Worm (Caenorhabditis elegans) whole organism, mixed stage, embryonic: ENCODE data around the gene F44E2.6.

Source experiments
- M03D4.4 ChIP-seq: sonication (generic microtip); optimal IDR thresholded peaks from 2 replicates; lab custom pipeline; 2017; ENCODE audit warnings: mild to moderate bottlenecking, missing genetic modification characterization, missing compliant biosample characterization
- bed-3 ChIP-seq: fragments of 200-800 bp; sonication (Bioruptor generic); optimal IDR thresholded peaks from 3 replicates; lab custom pipeline; 2018; ENCODE audit warnings: mild to moderate bottlenecking, missing genetic modification characterization, moderate library complexity, missing compliant biosample characterization
- blmp-1 ChIP-seq: fragments of 150-350 bp; optimal IDR thresholded peaks from 2 replicates; lab custom pipeline; 2014; ENCODE audit warnings: missing biosample characterization, missing genetic modification characterization
- ceh-39 ChIP-seq: fragments of 150-350 bp; optimal IDR thresholded peaks from 2 replicates; lab custom pipeline; 2014; ENCODE audit warnings: missing biosample characterization, missing genetic modification characterization
- ceh-43 ChIP-seq: fragments of 200-800 bp; sonication (Bioruptor generic); optimal IDR thresholded peaks from 2 replicates; lab custom pipeline; 2018; ENCODE audit warnings: mild to moderate bottlenecking, missing genetic modification characterization, moderate library complexity, missing compliant biosample characterization
- ceh-83 ChIP-seq: fragments of 200-800 bp; sonication (Bioruptor generic); optimal IDR thresholded peaks from 2 replicates; lab custom pipeline; 2018; ENCODE audit warnings: mild to moderate bottlenecking, missing genetic modification characterization, missing compliant biosample characterization
- ces-1 ChIP-seq: fragments of 150-350 bp; optimal IDR thresholded peaks from 2 replicates; lab custom pipeline; 2014; ENCODE audit warnings: missing biosample characterization, missing genetic modification reagents, missing genetic modification characterization
- cnd-1 ChIP-seq: fragments of 200-800 bp; sonication (Bioruptor generic); optimal IDR thresholded peaks from 2 replicates; lab custom pipeline; 2018; ENCODE audit warnings: mild to moderate bottlenecking, missing genetic modification characterization, missing compliant biosample characterization
- drap-1 ChIP-seq: fragments of 200-800 bp; sonication (Bioruptor generic); optimal IDR thresholded peaks from 3 replicates; lab custom pipeline; 2018; ENCODE audit warnings: mild to moderate bottlenecking, missing genetic modification characterization, missing compliant biosample characterization
- elt-1 ChIP-seq: sonication (generic microtip); optimal IDR thresholded peaks from 2 replicates; lab custom pipeline; 2017; ENCODE audit warnings: missing genetic modification characterization, mild to moderate bottlenecking, missing compliant biosample characterization, antibody characterized with exemption, moderate library complexity, borderline replicate concordance; ENCODE audit not compliant: insufficient read depth
- elt-3 ChIP-seq: fragments of 150-350 bp; optimal IDR thresholded peaks from 2 replicates; lab custom pipeline; 2014; ENCODE audit warnings: missing biosample characterization, missing genetic modification characterization
- flh-1 ChIP-seq: fragments of 200-800 bp; sonication (Bioruptor generic); optimal IDR thresholded peaks from 2 replicates; lab custom pipeline; 2018; ENCODE audit warnings: mild to moderate bottlenecking, missing genetic modification characterization, moderate library complexity, missing compliant biosample characterization
- ham-2 ChIP-seq: fragments of 200-800 bp; sonication (Bioruptor generic); optimal IDR thresholded peaks from 2 replicates; lab custom pipeline; 2018; ENCODE audit warnings: mild to moderate bottlenecking, missing genetic modification characterization, missing compliant biosample characterization
- hlh-1 ChIP-seq: fragments of 150-350 bp; optimal IDR thresholded peaks from 2 replicates; lab custom pipeline; 2014; ENCODE audit warnings: missing biosample characterization, missing genetic modification reagents, missing genetic modification characterization
- lin-13 ChIP-seq: fragments of 150-350 bp; optimal IDR thresholded peaks from 2 replicates; lab custom pipeline; 2014; ENCODE audit warnings: missing biosample characterization, missing genetic modification characterization
- lin-32 ChIP-seq: fragments of 200-800 bp; sonication (Bioruptor generic); optimal IDR thresholded peaks from 2 replicates; lab custom pipeline; 2018; ENCODE audit warnings: mild to moderate bottlenecking, missing genetic modification characterization, missing compliant biosample characterization
- lsy-2 ChIP-seq: fragments of 150-350 bp; optimal IDR thresholded peaks from 2 replicates; lab custom pipeline; 2014; ENCODE audit warnings: missing biosample characterization, missing genetic modification characterization
- mab-5 ChIP-seq: fragments of 150-350 bp; optimal IDR thresholded peaks from 2 replicates; lab custom pipeline; 2014; ENCODE audit warnings: missing biosample characterization, missing genetic modification characterization
- mep-1 ChIP-seq: fragments of 150-350 bp; optimal IDR thresholded peaks from 2 replicates; lab custom pipeline; 2017; ENCODE audit warnings: missing biosample characterization, missing genetic modification reagents, missing genetic modification characterization, inconsistent platforms
- mls-2 ChIP-seq: sonication (generic microtip); optimal IDR thresholded peaks from 2 replicates; lab custom pipeline; 2016; ENCODE audit warnings: mild to moderate bottlenecking, missing genetic modification characterization, moderate library complexity, missing compliant biosample characterization
- nhr-12 ChIP-seq: fragments of 150-350 bp; optimal IDR thresholded peaks from 2 replicates; lab custom pipeline; 2014; ENCODE audit warnings: missing biosample characterization, missing genetic modification characterization
- nhr-2 ChIP-seq: fragments of 150-350 bp; optimal IDR thresholded peaks from 2 replicates; lab custom pipeline; 2014; ENCODE audit warnings: missing biosample characterization, missing genetic modification characterization
- nhr-237 ChIP-seq: fragments of 150-350 bp; optimal IDR thresholded peaks from 2 replicates; lab custom pipeline; 2014; ENCODE audit warnings: missing biosample characterization, missing genetic modification characterization
- nhr-28 ChIP-seq: fragments of 150-350 bp; optimal IDR thresholded peaks from 2 replicates; lab custom pipeline; 2014; ENCODE audit warnings: missing biosample characterization, missing genetic modification characterization
- nhr-76 ChIP-seq: sonication (generic microtip); optimal IDR thresholded peaks from 2 replicates; lab custom pipeline; 2017; ENCODE audit warnings: missing biosample characterization, missing genetic modification characterization
- pha-4 ChIP-seq: fragments of 150-350 bp; optimal IDR thresholded peaks from 2 replicates; lab custom pipeline; 2018; ENCODE audit warnings: missing biosample characterization, missing genetic modification reagents, missing genetic modification characterization
- sem-2 ChIP-seq: fragments of 200-800 bp; sonication (Bioruptor generic); optimal IDR thresholded peaks from 2 replicates; lab custom pipeline; 2018; ENCODE audit warnings: mild to moderate bottlenecking, missing genetic modification characterization, missing compliant biosample characterization
- snpc-4 ChIP-seq: fragments of 150-350 bp; optimal IDR thresholded peaks from 2 replicates; lab custom pipeline; 2014; ENCODE audit warnings: missing biosample characterization, missing genetic modification characterization
- sptf-1 ChIP-seq: sonication (generic microtip); optimal IDR thresholded peaks from 2 replicates; lab custom pipeline; 2017; ENCODE audit warnings: mild to moderate bottlenecking, missing genetic modification characterization, moderate library complexity, missing compliant biosample characterization
- tbx-8 ChIP-seq: fragments of 200-800 bp; sonication (Bioruptor generic); optimal IDR thresholded peaks from 2 replicates; lab custom pipeline; 2018; ENCODE audit warnings: mild to moderate bottlenecking, missing genetic modification characterization, moderate library complexity, missing compliant biosample characterization
- unc-120 ChIP-seq: sonication (generic microtip); optimal IDR thresholded peaks from 2 replicates; lab custom pipeline; 2017; ENCODE audit warnings: missing genetic modification characterization, missing compliant biosample characterization; ENCODE audit not compliant: poor library complexity, severe bottlenecking
- unc-39 ChIP-seq: fragments of 150-350 bp; optimal IDR thresholded peaks from 2 replicates; lab custom pipeline; 2014; ENCODE audit warnings: missing biosample characterization, missing genetic modification characterization
- unc-62 ChIP-seq: fragments of 150-350 bp; optimal IDR thresholded peaks from 2 replicates; lab custom pipeline; 2014; ENCODE audit warnings: missing biosample characterization, missing genetic modification reagents, missing genetic modification characterization
- zip-8 ChIP-seq: fragments of 150-350 bp; optimal IDR thresholded peaks from 2 replicates; lab custom pipeline; 2014; ENCODE audit warnings: missing biosample characterization, missing genetic modification characterization
- ztf-11 ChIP-seq: fragments of 150-350 bp; optimal IDR thresholded peaks from 2 replicates; lab custom pipeline; 2014; ENCODE audit warnings: missing biosample characterization, missing genetic modification characterization

Gene F44E2.6

DNA sequence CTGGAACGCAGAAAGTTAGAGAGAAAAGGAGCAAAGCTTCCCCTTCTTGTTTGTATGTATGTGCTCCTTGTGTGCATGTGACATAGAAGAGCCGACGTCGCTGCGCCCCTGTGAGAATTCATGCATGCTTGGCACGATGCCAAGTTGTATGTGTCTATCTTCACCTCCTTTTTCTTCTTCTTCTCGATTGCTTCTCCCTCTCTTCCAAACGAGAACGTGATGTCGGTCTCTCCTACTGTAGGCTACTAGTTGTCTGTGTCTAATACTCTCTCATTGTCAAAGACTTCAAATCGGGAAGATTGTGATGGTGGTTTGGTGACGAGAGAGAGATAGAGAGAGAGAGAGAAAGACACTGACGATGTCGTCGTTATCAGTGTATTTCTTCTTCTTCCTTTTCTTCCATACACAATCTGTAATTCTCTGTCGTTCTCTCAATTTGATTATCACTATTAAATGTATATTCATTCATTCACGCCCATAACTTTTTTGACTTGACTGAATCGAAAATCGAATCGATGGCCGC lies 47.7 kb downstream of the F44E2.6 start:
- TF ChIP-seq lsy-2 (peak; percentile 62), lin-32 (no peak), elt-1 (peak; percentile 1), elt-3 (tag; lab: Kevin White, UChicago) (peak; percentile 63), M03D4.4 (tag; lab: Kevin White, UChicago) (peak; percentile 25), ces-1 (GFP tag; lab: Kevin White, UChicago) (peak; percentile 48), drap-1 (GFP tag; lab: Kevin White, UChicago) (peak; percentile 6), mls-2 (tag; lab: Kevin White, UChicago) (no peak)

DNA sequence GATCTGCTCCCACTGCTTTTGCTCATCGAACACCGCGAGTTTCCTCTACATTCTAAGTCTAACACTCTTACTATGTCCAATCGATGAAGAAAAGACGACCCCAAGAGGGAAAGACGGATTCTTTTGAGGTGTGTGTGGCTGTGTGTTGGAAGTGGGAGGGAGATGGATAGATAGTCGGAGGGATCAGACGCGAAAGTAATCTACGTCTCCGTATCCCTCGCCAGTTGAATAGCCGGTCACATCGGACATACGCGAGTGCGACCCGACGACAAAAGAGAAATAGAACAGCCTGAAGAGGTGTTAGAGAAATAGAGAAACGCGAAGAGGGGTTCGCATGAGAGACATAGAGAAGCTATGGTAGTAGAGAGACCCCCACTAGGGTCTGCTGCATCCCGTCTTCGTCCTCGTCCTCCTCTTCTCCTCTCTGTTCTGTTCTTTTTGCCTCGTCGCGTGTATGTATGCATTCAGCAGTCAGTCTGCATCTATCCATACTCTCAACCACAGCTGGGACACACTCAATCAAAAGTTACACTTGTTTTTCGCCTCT lies 49.3 kb downstream of the F44E2.6 start:
- TF ChIP-seq elt-3 (tag; lab: Kevin White, UChicago) (no peak), drap-1 (GFP tag; lab: Kevin White, UChicago) (peak; percentile 65), mep-1 (tag; lab: Kevin White, UChicago) (peak; percentile 74), lin-13 (tag; lab: Kevin White, UChicago) (peak; percentile 84), nhr-28 (tag; lab: Kevin White, UChicago) (peak; percentile 15), lin-32 (no peak), nhr-76 (tag; lab: Kevin White, UChicago) (peak; percentile 4), sptf-1 (tag; lab: Kevin White, UChicago) (peak; percentile 69), snpc-4 (tag; lab: Kevin White, UChicago) (no peak), tbx-8 (no peak), mls-2 (tag; lab: Kevin White, UChicago) (peak; percentile 67), unc-62 (GFP tag; lab: Kevin White, UChicago) (peak; percentile 95), ham-2 (GFP tag; lab: Kevin White, UChicago) (peak; percentile 88), lsy-2 (peak; percentile 79), flh-1 (GFP tag; lab: Kevin White, UChicago) (no peak), zip-8 (tag; lab: Kevin White, UChicago) (no peak), ces-1 (GFP tag; lab: Kevin White, UChicago) (peak; percentile 86), ceh-43 (GFP tag; lab: Kevin White, UChicago) (no peak), unc-39 (no peak), M03D4.4 (tag; lab: Kevin White, UChicago) (peak; percentile 41), unc-120 (tag; lab: Kevin White, UChicago) (peak; percentile 95), nhr-2 (tag; lab: Kevin White, UChicago) (peak; percentile 100), mab-5 (tag; lab: Kevin White, UChicago) (no peak), ceh-83 (GFP tag; lab: Kevin White, UChicago) (peak; percentile 57), nhr-237 (tag; lab: Kevin White, UChicago) (peak; percentile 65), sem-2 (GFP tag; lab: Kevin White, UChicago) (no peak), bed-3 (GFP tag; lab: Kevin White, UChicago) (no peak), pha-4 (tag; lab: Kevin White, UChicago) (peak; percentile 90), elt-1 (no peak), ztf-11 (tag; lab: Kevin White, UChicago) (peak; percentile 77), blmp-1 (tag; lab: Kevin White, UChicago) (no peak), nhr-12 (tag; lab: Kevin White, UChicago) (no peak), hlh-1 (tag; lab: Kevin White, UChicago) (peak; percentile 66), ceh-39 (peak; percentile 88), cnd-1 (tag; lab: Kevin White, UChicago) (peak; percentile 82)

DNA sequence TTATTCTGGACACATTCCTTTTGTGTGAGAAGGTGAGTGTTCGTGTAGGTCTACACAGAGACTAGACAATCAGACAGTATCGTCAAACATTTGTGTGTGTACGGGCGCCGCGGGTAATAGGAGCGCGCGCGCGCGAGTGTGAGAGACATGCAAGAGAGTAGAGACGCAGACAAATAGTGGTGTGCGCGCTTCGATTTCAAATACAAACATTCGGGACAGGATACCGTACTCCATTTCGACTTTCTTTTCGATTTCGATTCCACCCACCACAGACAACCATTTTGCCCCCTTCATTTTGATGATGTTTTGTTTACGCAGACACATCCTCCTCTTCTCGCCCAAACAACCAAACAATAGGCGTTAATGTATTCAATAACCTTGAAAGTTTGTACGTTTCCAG lies 50.2 kb downstream of the F44E2.6 start:
- TF ChIP-seq pha-4 (tag; lab: Kevin White, UChicago) (peak; percentile 90), tbx-8 (no peak), elt-3 (tag; lab: Kevin White, UChicago) (peak; percentile 2), unc-62 (GFP tag; lab: Kevin White, UChicago) (no peak), lsy-2 (peak; percentile 73), sptf-1 (tag; lab: Kevin White, UChicago) (peak; percentile 7), ham-2 (GFP tag; lab: Kevin White, UChicago) (peak; percentile 48), bed-3 (GFP tag; lab: Kevin White, UChicago) (no peak), blmp-1 (tag; lab: Kevin White, UChicago) (peak; percentile 28), drap-1 (GFP tag; lab: Kevin White, UChicago) (peak; percentile 51), lin-13 (tag; lab: Kevin White, UChicago) (peak; percentile 11), nhr-237 (tag; lab: Kevin White, UChicago) (peak; percentile 27), flh-1 (GFP tag; lab: Kevin White, UChicago) (peak; percentile 19)
